Fruit fly (Drosophila melanogaster) whole organism, pupa: ENCODE measurements around the gene aly.

ENCODE experiments used
- CG32121 ChIP-seq: fragments of 200-800 bp; sonication (Bioruptor generic); IDR thresholded peaks from 2 replicates; pipeline ENCODE4 v1.3.6; 2022; ENCODE audit warnings: missing biosample characterization, missing genetic modification characterization
- Pif1B ChIP-seq: fragments of 200-800 bp; sonication (Bioruptor generic); optimal IDR thresholded peaks from 3 replicates; lab custom pipeline; 2016; ENCODE audit warnings: missing biosample characterization, missing genetic modification characterization
- gl ChIP-seq: fragments of 200-800 bp; sonication (Bioruptor generic); optimal IDR thresholded peaks from 2 replicates; lab custom pipeline; 2018; ENCODE audit warnings: missing biosample characterization, mild to moderate bottlenecking, missing genetic modification characterization

DNA sequence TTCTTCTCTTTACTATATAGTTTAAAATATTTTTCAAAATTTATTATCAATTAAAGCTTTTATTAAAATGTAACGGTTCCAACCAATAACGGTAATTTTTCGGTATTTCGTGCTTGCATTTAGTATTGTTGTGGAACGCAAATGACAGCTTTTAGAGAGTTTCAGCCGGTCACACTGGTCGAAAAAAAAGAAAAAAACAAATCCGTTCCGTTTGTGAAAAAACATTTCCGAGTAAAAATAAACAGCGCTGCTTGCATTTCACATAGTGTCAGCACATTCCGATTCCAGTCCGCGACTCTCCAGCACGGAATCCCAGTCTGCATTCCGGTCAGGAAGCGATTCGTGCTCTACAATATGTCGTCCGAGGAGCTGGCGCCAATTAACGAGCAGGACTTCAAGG lies 23.9 kb upstream of the aly start, which contains the start of gene CG32485:
- peak; percentile 42; the same call in 1 of the 2 replicates for TF ChIP-seq CG32121 (GFP tag; lab: Robert Waterston, UW)
- TF ChIP-seq gl (tag; lab: Kevin White, UChicago) = peak; percentile 2
- no peak for TF ChIP-seq Pif1B (GFP tag; lab: Kevin White, UChicago)
